Worm (Caenorhabditis elegans) whole organism, early embryonic: ENCODE measurements around the gene F10D7.10.

Source experiments
- B0310.2 ChIP-seq: sonication (generic microtip); optimal IDR thresholded peaks from 2 replicates; lab custom pipeline; 2016; ENCODE audit warnings: mild to moderate bottlenecking, missing genetic modification characterization, missing compliant biosample characterization
- F13C5.2 ChIP-seq: sonication (generic microtip); optimal IDR thresholded peaks from 2 replicates; lab custom pipeline; 2017; ENCODE audit warnings: mild to moderate bottlenecking, missing genetic modification characterization, inconsistent platforms, missing compliant biosample characterization
- aly-1 ChIP-seq: sonication (generic microtip); optimal IDR thresholded peaks from 2 replicates; lab custom pipeline; 2016; ENCODE audit warnings: missing genetic modification characterization, missing compliant biosample characterization
- ama-1 ChIP-seq: fragments of 150-350 bp; optimal IDR thresholded peaks from 2 replicates; lab custom pipeline; 2014
- ceh-13 ChIP-seq: fragments of 200-800 bp; sonication (Bioruptor generic); optimal IDR thresholded peaks from 2 replicates; lab custom pipeline; 2018; ENCODE audit warnings: mild to moderate bottlenecking, missing genetic modification characterization, missing compliant biosample characterization
- ceh-36 ChIP-seq: sonication (generic microtip); optimal IDR thresholded peaks from 2 replicates; lab custom pipeline; 2016; ENCODE audit warnings: missing genetic modification characterization, inconsistent platforms, missing compliant biosample characterization
- ets-7 ChIP-seq: sonication (generic microtip); optimal IDR thresholded peaks from 2 replicates; lab custom pipeline; 2016; ENCODE audit warnings: missing genotype, missing genetic modification characterization, missing compliant biosample characterization
- flt-1 ChIP-seq: fragments of 200-800 bp; sonication (Bioruptor generic); IDR thresholded peaks from 2 replicates; pipeline ENCODE4 v1.3.6; 2022; ENCODE audit warnings: missing genetic modification characterization, missing compliant biosample characterization
- hmbx-1 ChIP-seq: sonication (generic microtip); optimal IDR thresholded peaks from 2 replicates; lab custom pipeline; 2016; ENCODE audit warnings: mild to moderate bottlenecking, missing genetic modification characterization, missing compliant biosample characterization
- hmg-4 ChIP-seq: fragments of 200-800 bp; sonication (Bioruptor generic); optimal IDR thresholded peaks from 2 replicates; lab custom pipeline; 2018; ENCODE audit warnings: mild to moderate bottlenecking, missing genetic modification characterization, missing compliant biosample characterization
- hnd-1 ChIP-seq: sonication (generic microtip); optimal IDR thresholded peaks from 2 replicates; lab custom pipeline; 2016; ENCODE audit warnings: missing genetic modification characterization, missing compliant biosample characterization
- pes-1 ChIP-seq: fragments of 200-800 bp; sonication (Bioruptor generic); IDR thresholded peaks from 2 replicates; pipeline ENCODE4 v1.3.6; 2022; ENCODE audit warnings: missing genetic modification reagents, missing genetic modification characterization, missing compliant biosample characterization
- scrt-1 ChIP-seq: fragments of 200-800 bp; sonication (Bioruptor generic); IDR thresholded peaks from 2 replicates; pipeline ENCODE4 v1.3.6; 2022; ENCODE audit warnings: missing genetic modification characterization, missing compliant biosample characterization
- sea-1 ChIP-seq: fragments of 200-800 bp; sonication (Bioruptor generic); conservative IDR thresholded peaks from 2 replicates; pipeline ENCODE4 v1.3.6; 2022; ENCODE audit warnings: missing genetic modification characterization, missing compliant biosample characterization
- tbx-11 ChIP-seq: fragments of 200-800 bp; sonication (Bioruptor generic); IDR thresholded peaks from 2 replicates; pipeline ENCODE4 v1.3.6; 2022; ENCODE audit warnings: missing genetic modification characterization, missing compliant biosample characterization
- tbx-37 ChIP-seq: fragments of 200-800 bp; sonication (Bioruptor generic); conservative IDR thresholded peaks from 2 replicates; pipeline ENCODE4 v1.3.6; 2022; ENCODE audit warnings: missing genetic modification reagents, missing genetic modification characterization, missing compliant biosample characterization
- tra-4 ChIP-seq: sonication (generic microtip); optimal IDR thresholded peaks from 2 replicates; lab custom pipeline; 2017; ENCODE audit warnings: missing genetic modification characterization, missing compliant biosample characterization

Gene F10D7.10

DNA sequence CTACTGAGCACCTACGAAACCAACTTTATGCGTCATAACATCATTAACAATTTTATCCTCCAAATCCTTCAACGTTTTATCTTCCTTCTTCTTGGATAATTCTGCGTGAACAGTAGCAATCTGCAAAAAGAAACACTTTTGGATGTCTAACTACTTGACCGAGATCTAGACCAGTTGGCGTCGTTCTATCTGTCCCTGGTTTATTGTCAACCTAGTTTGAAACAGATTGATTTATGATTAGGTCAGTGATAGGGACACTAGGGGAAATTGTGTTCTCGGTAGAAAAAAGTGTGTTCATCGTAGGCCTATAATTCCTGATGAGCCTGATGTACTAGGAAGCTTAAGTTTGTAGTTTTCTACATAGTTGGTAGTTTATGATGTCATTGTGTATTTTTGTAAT is 5.6 kb downstream of the F10D7.10 start:
- no peak for TF ChIP-seq tbx-37 (GFP tag; lab: Robert Waterston, UW)
- TF ChIP-seq F13C5.2 (tag; lab: Kevin White, UChicago), result no peak
- no peak for TF ChIP-seq ceh-13 (GFP tag; lab: Kevin White, UChicago)
- no peak for TF ChIP-seq sea-1 (GFP tag; lab: Robert Waterston, UW)
- no peak for TF ChIP-seq B0310.2 (tag; lab: Kevin White, UChicago)
- TF ChIP-seq ceh-36 (tag; lab: Kevin White, UChicago), result no peak
- TF ChIP-seq aly-1 (tag; lab: Kevin White, UChicago), result no peak

ce11 chrX:17369514-17369913 is 10.1 kb downstream of the F10D7.10 start:
- TF ChIP-seq ets-7 (tag; lab: Kevin White, UChicago) (no peak), tra-4 (no peak), hmbx-1 (tag; lab: Kevin White, UChicago) (no peak), sea-1 (GFP tag; lab: Robert Waterston, UW) (no peak), ceh-36 (tag; lab: Kevin White, UChicago) (no peak), aly-1 (tag; lab: Kevin White, UChicago) (no peak), F13C5.2 (tag; lab: Kevin White, UChicago) (no peak), scrt-1 (no peak), hmg-4 (no peak), flt-1 (GFP tag; lab: Robert Waterston, UW) (no peak), ceh-13 (GFP tag; lab: Kevin White, UChicago) (no peak), pes-1 (GFP tag; lab: Robert Waterston, UW) (no peak), hnd-1 (tag; lab: Kevin White, UChicago) (no peak), B0310.2 (tag; lab: Kevin White, UChicago) (no peak), tbx-11 (no peak), tbx-37 (GFP tag; lab: Robert Waterston, UW) (no peak), ama-1 (lab: Kevin White, UChicago) (no peak)

ce11 chrX:17368542-17368941 is 11.0 kb downstream of the F10D7.10 start, which contains the start of gene mfsd-10:
mfsd-10 (minus strand) TSS chrX:17368642.
- TF ChIP-seq tbx-37 (GFP tag; lab: Robert Waterston, UW) (no peak), tbx-11 (no peak), ets-7 (tag; lab: Kevin White, UChicago) (no peak), sea-1 (GFP tag; lab: Robert Waterston, UW) (no peak), hmg-4 (no peak), flt-1 (GFP tag; lab: Robert Waterston, UW) (no peak), ceh-13 (GFP tag; lab: Kevin White, UChicago) (no peak), F13C5.2 (tag; lab: Kevin White, UChicago) (no peak), aly-1 (tag; lab: Kevin White, UChicago) (no peak), tra-4 (no peak), scrt-1 (no peak), hmbx-1 (tag; lab: Kevin White, UChicago) (no peak), hnd-1 (tag; lab: Kevin White, UChicago) (no peak), pes-1 (GFP tag; lab: Robert Waterston, UW) (no peak), ceh-36 (tag; lab: Kevin White, UChicago) (no peak), B0310.2 (tag; lab: Kevin White, UChicago) (no peak)

DNA sequence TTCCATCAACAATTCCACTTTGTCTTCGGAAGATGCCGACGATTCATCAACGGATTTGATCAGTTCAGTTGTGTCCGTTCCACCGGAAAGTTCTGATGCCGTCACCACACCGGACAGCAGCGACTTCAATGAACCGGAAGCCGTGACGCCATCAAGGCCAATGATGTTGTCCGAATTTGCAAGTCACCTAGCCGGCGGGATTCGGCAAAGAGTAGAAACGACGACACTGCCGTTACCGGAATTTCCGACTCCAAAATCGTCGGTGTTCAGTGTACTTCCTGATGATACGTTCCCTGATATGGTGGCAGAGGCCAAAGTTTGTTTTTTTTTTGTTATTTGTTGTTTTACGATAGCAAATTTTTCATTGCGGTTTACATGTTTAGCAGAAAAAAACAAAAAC is 16.1 kb downstream of the F10D7.10 start:
- TF ChIP-seq B0310.2 (tag; lab: Kevin White, UChicago), result no peak

DNA sequence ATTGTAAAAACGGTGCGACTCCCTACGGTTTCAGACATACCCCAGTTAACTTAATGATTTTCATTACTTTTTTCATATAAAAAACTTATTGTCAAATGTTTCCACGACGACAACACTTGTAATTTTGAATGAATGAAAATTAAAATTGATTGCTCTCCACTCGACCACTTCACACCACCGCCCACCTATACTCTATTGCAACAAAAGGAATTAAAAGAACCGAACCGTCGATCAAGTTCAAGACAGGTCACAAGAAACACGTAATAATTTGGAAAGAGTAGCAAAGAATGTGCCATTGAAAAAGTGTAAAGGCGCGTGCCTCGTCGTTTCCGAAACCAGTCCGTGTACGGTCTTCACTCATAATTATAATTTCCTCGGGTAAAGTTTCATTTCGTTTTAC is 17.0 kb downstream of the F10D7.10 start, which contains the start of gene F10D7.11:
F10D7.11 (plus strand) TSS at position 301 of the 400 bp plus-strand sequence.
- TF ChIP-seq aly-1 (tag; lab: Kevin White, UChicago) (no peak), ceh-36 (tag; lab: Kevin White, UChicago) (no peak), B0310.2 (tag; lab: Kevin White, UChicago) (no peak), scrt-1 (no peak), hnd-1 (tag; lab: Kevin White, UChicago) (no peak), tbx-37 (GFP tag; lab: Robert Waterston, UW) (no peak), hmbx-1 (tag; lab: Kevin White, UChicago) (no peak), flt-1 (GFP tag; lab: Robert Waterston, UW) (no peak), ets-7 (tag; lab: Kevin White, UChicago) (no peak), tra-4 (no peak), tbx-11 (no peak)

DNA sequence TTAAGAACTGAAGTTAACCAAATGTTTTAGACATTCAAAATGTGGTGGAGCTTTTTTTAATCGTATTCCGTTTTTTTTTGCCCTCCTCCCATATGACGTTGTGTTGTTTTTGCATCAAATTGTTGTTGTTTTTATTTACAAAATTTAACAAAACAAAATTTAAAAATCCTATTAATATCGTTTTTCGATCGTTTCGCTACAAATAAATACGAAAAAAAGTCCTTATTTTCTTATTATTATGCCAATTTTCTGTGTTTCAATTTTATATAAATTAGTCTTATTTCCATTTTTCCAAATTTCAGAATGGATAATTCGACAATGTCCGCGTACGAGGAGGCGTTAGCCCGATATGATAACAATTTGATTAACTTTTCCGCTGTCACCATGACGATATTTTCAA is 20.1 kb downstream of the F10D7.10 start, which contains the start of gene npr-36:
npr-36 (plus strand) TSS at position 301 of the 400 bp plus-strand sequence.
- TF ChIP-seq ama-1 (lab: Kevin White, UChicago), result no peak
- TF ChIP-seq aly-1 (tag; lab: Kevin White, UChicago), result no peak
- no peak for TF ChIP-seq B0310.2 (tag; lab: Kevin White, UChicago)
- TF ChIP-seq F13C5.2 (tag; lab: Kevin White, UChicago), result no peak
- TF ChIP-seq tbx-37 (GFP tag; lab: Robert Waterston, UW), result no peak
- TF ChIP-seq scrt-1, result no peak
- TF ChIP-seq hnd-1 (tag; lab: Kevin White, UChicago), result no peak

DNA sequence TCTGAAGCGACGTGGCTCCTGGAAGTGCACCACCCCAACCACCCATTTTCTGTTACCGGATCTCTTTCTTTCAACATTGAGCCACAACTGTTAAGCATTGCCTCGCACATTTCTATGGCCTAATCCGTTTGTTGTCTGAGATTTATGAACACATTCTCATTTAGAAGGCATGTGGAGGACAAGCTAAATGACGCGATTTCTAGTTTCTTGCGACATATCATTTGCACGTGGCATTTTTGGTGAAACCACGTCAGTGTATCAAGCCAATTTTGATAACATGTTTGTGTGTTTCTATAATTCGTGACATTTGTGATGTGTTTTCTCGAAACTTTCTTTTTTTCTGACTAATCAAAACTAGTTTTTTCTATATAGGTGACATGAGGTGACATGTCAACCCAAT is 22.8 kb downstream of the F10D7.10 start:
- TF ChIP-seq F13C5.2 (tag; lab: Kevin White, UChicago) (no peak), hnd-1 (tag; lab: Kevin White, UChicago) (no peak), pes-1 (GFP tag; lab: Robert Waterston, UW) (no peak), hmbx-1 (tag; lab: Kevin White, UChicago) (no peak), flt-1 (GFP tag; lab: Robert Waterston, UW) (no peak), sea-1 (GFP tag; lab: Robert Waterston, UW) (no peak), tbx-11 (no peak), ceh-13 (GFP tag; lab: Kevin White, UChicago) (no peak)

DNA sequence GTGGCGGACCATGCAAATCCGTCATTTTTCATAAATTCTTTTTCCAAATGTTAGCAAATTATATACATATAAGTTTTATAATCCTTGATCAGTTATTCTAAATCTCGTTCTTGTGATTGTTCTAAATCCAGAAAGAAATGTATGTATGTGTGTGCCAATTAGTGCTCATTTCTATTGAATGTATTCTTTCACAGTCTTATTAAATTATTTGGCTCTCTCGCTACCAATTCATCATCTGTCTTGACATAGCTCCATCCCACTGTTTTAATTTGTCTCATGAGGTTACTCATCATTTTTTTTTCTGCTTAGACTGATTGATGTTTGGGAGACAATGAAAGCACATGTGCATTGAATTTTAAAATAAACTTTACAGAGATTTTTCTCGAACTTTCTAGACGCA is 24.1 kb downstream of the F10D7.10 start:
- TF ChIP-seq aly-1 (tag; lab: Kevin White, UChicago) (no peak), flt-1 (GFP tag; lab: Robert Waterston, UW) (no peak)
